Fruit fly (Drosophila melanogaster): ENCODE measurements around the gene tal-2A.

Gene tal-2A

dm6 chr3R:13806710-13807093 lies 6.2 kb upstream of the tal-2A start (continued):
- TF ChIP-seq gsb-n (tag; optimal IDR thresholded peaks at IDR 0.05) (no peak), esg (GFP tag; conservative IDR thresholded peaks at IDR 0.05) (no peak), peb (GFP tag; IDR thresholded peaks at IDR 0.05) (no peak), tap (tag; optimal IDR thresholded peaks at IDR 0.05) (no peak), NC2β (GFP tag; optimal IDR thresholded peaks at IDR 0.05) (no peak), wek (GFP tag; optimal IDR thresholded peaks at IDR 0.05) (no peak), CG17359 (tag; optimal IDR thresholded peaks at IDR 0.05) (no peak), bbx (GFP tag; IDR thresholded peaks at IDR 0.05; ENCODE audit: partially characterized antibody) (no peak), CG5953 (GFP tag; IDR thresholded peaks at IDR 0.05) (no peak), CG6254 (GFP tag; optimal IDR thresholded peaks at IDR 0.05) (no peak), crc (GFP tag; optimal IDR thresholded peaks at IDR 0.05) (no peak), fd102C (GFP tag; optimal IDR thresholded peaks at IDR 0.05) (no peak), kah (GFP tag; optimal IDR thresholded peaks at IDR 0.05) (no peak), klu (GFP tag; IDR thresholded peaks at IDR 0.05) (no peak), gcm2 (GFP tag; optimal IDR thresholded peaks at IDR 0.05) (no peak), prd (optimal IDR thresholded peaks at IDR 0.05) (no peak), prd (GFP tag; IDR thresholded peaks at IDR 0.05) (0 out of 3 replicates have a peak, but pooled peaks have one; percentile 19), Usf (GFP tag; optimal IDR thresholded peaks at IDR 0.05) (no peak), Dad (GFP tag; optimal IDR thresholded peaks at IDR 0.05) (no peak), CG12071 (GFP tag; optimal IDR thresholded peaks at IDR 0.05) (no peak), dmrt99B (tag; optimal IDR thresholded peaks at IDR 0.05) (peak; percentile 29), ci (GFP tag; IDR thresholded peaks at IDR 0.05) (no peak), gt (GFP tag; IDR thresholded peaks at IDR 0.05) (no peak), luna (GFP tag; optimal IDR thresholded peaks at IDR 0.05) (no peak), zfh2 (GFP tag; optimal IDR thresholded peaks at IDR 0.05) (no peak), ATbp (GFP tag; optimal IDR thresholded peaks at IDR 0.05) (no peak), CG7372 (GFP tag; IDR thresholded peaks at IDR 0.05) (no peak), CG18764 (GFP tag; optimal IDR thresholded peaks at IDR 0.05) (no peak), Bgb (GFP tag; IDR thresholded peaks at IDR 0.05; ENCODE audit: partially characterized antibody) (no peak), CG32772 (GFP tag; IDR thresholded peaks at IDR 0.05) (no peak), NfI (GFP tag; optimal IDR thresholded peaks at IDR 0.05) (no peak), lbe (GFP tag; optimal IDR thresholded peaks at IDR 0.05) (no peak), schlank (tag; optimal IDR thresholded peaks at IDR 0.05) (no peak), CG16779 (GFP tag; IDR thresholded peaks at IDR 0.05) (no peak), Rx (GFP tag; IDR thresholded peaks at IDR 0.05) (no peak), CG12219 (GFP tag; optimal IDR thresholded peaks at IDR 0.05) (no peak), H15 (GFP tag; IDR thresholded peaks at IDR 0.05) (no peak), ase (GFP tag; IDR thresholded peaks at IDR 0.05) (no peak), CG43689 (GFP tag; IDR thresholded peaks at IDR 0.05) (no peak), Dll (GFP tag; IDR thresholded peaks at IDR 0.05; ENCODE audit: partially characterized antibody) (no peak), CG16863 (GFP tag; optimal IDR thresholded peaks at IDR 0.05) (no peak), CG17612 (GFP tag; IDR thresholded peaks at IDR 0.05) (no peak), org-1 (GFP tag; optimal IDR thresholded peaks at IDR 0.05) (no peak), sug (tag; optimal IDR thresholded peaks at IDR 0.05) (no peak), gfzf (GFP tag; optimal IDR thresholded peaks at IDR 0.05) (no peak), nmo (GFP tag; optimal IDR thresholded peaks at IDR 0.05) (peak; percentile 21), D19A (tag; optimal IDR thresholded peaks at IDR 0.05) (peak; percentile 13), Bteb2 (GFP tag; optimal IDR thresholded peaks at IDR 0.05) (no peak), CG4707 (GFP tag; optimal IDR thresholded peaks at IDR 0.05) (no peak), Hr51 (GFP tag; optimal IDR thresholded peaks at IDR 0.05) (peak in 1 of 2 experiments; percentile 18), Xbp1 (GFP tag; optimal IDR thresholded peaks at IDR 0.05) (no peak), pum (GFP tag; optimal IDR thresholded peaks at IDR 0.05) (no peak)

All from whole organism, embryonic.